Worm (Caenorhabditis elegans): ENCODE data around the gene unc-83.

The unc-83 gene

ce11 chrV:6498903-6499302 is 34.0 kb downstream of the unc-83 start, which contains the start of gene W01A11.1:
W01A11.1 (plus strand) TSS chrV:6499224.
- TF ChIP-seq unc-62 (GFP tag; optimal IDR thresholded peaks at IDR 0.05): no peak

- no peak for TF ChIP-seq unc-62 (GFP tag; optimal IDR thresholded peaks at IDR 0.05)
Measured at ce11 chrV:6503158-6503557, 38.3 kb downstream of the unc-83 start.

ce11 chrV:6504131-6504827 is 39.4 kb downstream of the unc-83 start, which contains the start of gene moc-2:
moc-2 (minus strand) TSS chrV:6504181.
- TF ChIP-seq unc-62 (GFP tag; optimal IDR thresholded peaks at IDR 0.05): no peak

ce11 chrV:6505339-6505811 is 40.5 kb downstream of the unc-83 start, which contains the start of gene W01A11.7:
W01A11.7 (minus strand) TSS chrV:6505389.
- no peak for TF ChIP-seq unc-62 (GFP tag; optimal IDR thresholded peaks at IDR 0.05)

ce11 chrV:6506238-6506956 is 41.5 kb downstream of the unc-83 start:
- TF ChIP-seq unc-62 (GFP tag; optimal IDR thresholded peaks at IDR 0.05): no peak

ce11 chrV:6508703-6509102 is 43.8 kb downstream of the unc-83 start, which contains the start of gene ubh-3:
ubh-3 (minus strand) TSS chrV:6508803.
- no peak for TF ChIP-seq unc-62 (GFP tag; optimal IDR thresholded peaks at IDR 0.05)

ce11 chrV:6509717-6510116 is 44.9 kb downstream of the unc-83 start, which contains the start of gene ubh-2:
ubh-2 (minus strand) TSS chrV:6509817.
- no peak for TF ChIP-seq unc-62 (GFP tag; optimal IDR thresholded peaks at IDR 0.05)

ce11 chrV:6510622-6511021 is 45.8 kb downstream of the unc-83 start:
- no peak for TF ChIP-seq unc-62 (GFP tag; optimal IDR thresholded peaks at IDR 0.05)

ce11 chrV:6511121-6511520 is 46.3 kb downstream of the unc-83 start, which contains the start of gene ubh-1:
ubh-1 (minus strand) TSS chrV:6511409.
- no peak for TF ChIP-seq unc-62 (GFP tag; optimal IDR thresholded peaks at IDR 0.05)

- TF ChIP-seq unc-62 (GFP tag; optimal IDR thresholded peaks at IDR 0.05): no peak
Measured at ce11 chrV:6513356-6513755, 48.5 kb downstream of the unc-83 start.

- TF ChIP-seq unc-62 (GFP tag; optimal IDR thresholded peaks at IDR 0.05): no peak
Measured at ce11 chrV:6513786-6514430, 49.0 kb downstream of the unc-83 start.

- TF ChIP-seq unc-62 (GFP tag; optimal IDR thresholded peaks at IDR 0.05): no peak
Measured at ce11 chrV:6514887-6515324, 50.0 kb downstream of the unc-83 start, which contains the start of gene dpy-11. dpy-11 (minus strand) TSS chrV:6515240.

ce11 chrV:6515344-6515743 is 50.5 kb downstream of the unc-83 start:
- TF ChIP-seq unc-62 (GFP tag; optimal IDR thresholded peaks at IDR 0.05): no peak

ce11 chrV:6516491-6517304 is 51.8 kb downstream of the unc-83 start, which contains the start of gene mdh-1:
mdh-1 (minus strand) TSS chrV:6516526.
- no peak for TF ChIP-seq unc-62 (GFP tag; optimal IDR thresholded peaks at IDR 0.05)

Measured in whole organism, dauer.